Fruit fly (Drosophila melanogaster) whole organism, adult: ENCODE measurements around the gene CG3348.
A peak's percentile ranks its signal among the peaks of the same experiment; 100 is the strongest.

Experiments
- CG11617 ChIP-seq: fragments of 200-800 bp; sonication (Bioruptor generic); optimal IDR thresholded peaks from 2 replicates; lab custom pipeline; 2017; ENCODE audit warnings: mild to moderate bottlenecking, missing biosample characterization, missing genetic modification reagents, missing genetic modification characterization
- CG12768 ChIP-seq: fragments of 200-800 bp; sonication (Bioruptor generic); optimal IDR thresholded peaks from 2 replicates; lab custom pipeline; 2017; ENCODE audit warnings: missing biosample characterization, missing genetic modification characterization, mild to moderate bottlenecking, moderate library complexity, missing genetic modification reagents
- CG14711 ChIP-seq: fragments of 200-800 bp; sonication (Bioruptor generic); optimal IDR thresholded peaks from 2 replicates; lab custom pipeline; 2018; ENCODE audit warnings: missing biosample characterization, mild to moderate bottlenecking, missing genetic modification characterization, moderate library complexity
- CG1620 ChIP-seq: fragments of 200-800 bp; sonication (Bioruptor generic); optimal IDR thresholded peaks from 2 replicates; lab custom pipeline; 2016; ENCODE audit warnings: missing biosample characterization, missing genetic modification characterization
- CG33017 ChIP-seq: fragments of 200-800 bp; sonication (Bioruptor generic); optimal IDR thresholded peaks from 2 replicates; lab custom pipeline; 2018; ENCODE audit warnings: missing biosample characterization, mild to moderate bottlenecking, missing genetic modification characterization, moderate library complexity
- CG5204 ChIP-seq: fragments of 200-800 bp; sonication (Bioruptor generic); optimal IDR thresholded peaks from 2 replicates; lab custom pipeline; 2016; ENCODE audit warnings: missing biosample characterization, missing genetic modification characterization
- CG7045 ChIP-seq: fragments of 200-800 bp; sonication (Bioruptor generic); optimal IDR thresholded peaks from 2 replicates; lab custom pipeline; 2017; ENCODE audit warnings: missing biosample characterization, mild to moderate bottlenecking, missing genetic modification characterization
- CG7101 ChIP-seq: fragments of 200-800 bp; sonication (Bioruptor generic); optimal IDR thresholded peaks from 2 replicates; lab custom pipeline; 2018; ENCODE audit warnings: missing biosample characterization, mild to moderate bottlenecking, missing genetic modification characterization, moderate library complexity
- Clk ChIP-seq: fragments of 200-800 bp; sonication (Bioruptor generic); optimal IDR thresholded peaks from 2 replicates; lab custom pipeline; 2017; ENCODE audit warnings: missing biosample characterization, missing genetic modification characterization
- Crg-1 ChIP-seq: fragments of 200-800 bp; sonication (Bioruptor generic); optimal IDR thresholded peaks from 2 replicates; lab custom pipeline; 2016; ENCODE audit warnings: missing biosample characterization, missing genetic modification characterization
- Hr96 ChIP-seq: fragments of 200-800 bp; sonication (Bioruptor generic); optimal IDR thresholded peaks from 2 replicates; lab custom pipeline; 2016; ENCODE audit warnings: missing biosample characterization, missing genetic modification characterization
- Mnt ChIP-seq: fragments of 200-800 bp; sonication (Bioruptor generic); optimal IDR thresholded peaks from 2 replicates; lab custom pipeline; 2016; ENCODE audit warnings: missing biosample characterization, mild to moderate bottlenecking, missing genetic modification characterization
- bab1 ChIP-seq: fragments of 200-800 bp; sonication (Bioruptor generic); optimal IDR thresholded peaks from 3 replicates; lab custom pipeline; 2019; ENCODE audit warnings: missing biosample characterization, mild to moderate bottlenecking, missing genetic modification characterization, moderate library complexity
- cic ChIP-seq: fragments of 200-800 bp; sonication (Bioruptor generic); optimal IDR thresholded peaks from 2 replicates; lab custom pipeline; 2017; ENCODE audit warnings: missing biosample characterization, mild to moderate bottlenecking, missing genetic modification characterization, moderate library complexity
- cnc ChIP-seq, 2 experiments: fragments of >200 bp; optimal IDR thresholded peaks; 2 replicates each; lab custom pipeline; 2017
- kay ChIP-seq: fragments of 200-800 bp; sonication (Bioruptor generic); peaks from one replicate; lab custom pipeline; 2016; ENCODE audit warnings: missing biosample characterization, missing genetic modification characterization, borderline replicate concordance
- ovo ChIP-seq: fragments of 200-800 bp; sonication (Bioruptor generic); optimal IDR thresholded peaks from 2 replicates; lab custom pipeline; 2016; ENCODE audit warnings: missing biosample characterization, missing genetic modification characterization
- pad ChIP-seq: fragments of 200-800 bp; sonication (Bioruptor generic); optimal IDR thresholded peaks from 3 replicates; lab custom pipeline; 2017; ENCODE audit warnings: missing biosample characterization, missing genetic modification characterization, mild to moderate bottlenecking, moderate library complexity, missing genetic modification reagents
- tj ChIP-seq: fragments of 200-800 bp; sonication (Bioruptor generic); optimal IDR thresholded peaks from 3 replicates; lab custom pipeline; 2017; ENCODE audit warnings: missing biosample characterization, mild to moderate bottlenecking, missing genetic modification characterization, moderate library complexity
- toe ChIP-seq: fragments of 200-800 bp; sonication (Bioruptor generic); optimal IDR thresholded peaks from 2 replicates; lab custom pipeline; 2016; ENCODE audit warnings: missing biosample characterization, missing genetic modification characterization

Gene CG3348

dm6 chr3R:27288202-27289135 lies 3.5 kb downstream of the CG3348 start, which contains the start of the genes bigmax and Hmu:
bigmax (minus strand) TSS chr3R:27288526.
Hmu (plus strand) TSS chr3R:27288769.
- TF ChIP-seq CG14711 (tag; lab: Kevin White, UChicago) (peak; percentile 73), cnc (optimal IDR thresholded peaks at IDR 0.05; lab: Kevin White, UChicago) (peak in 1 of 2 experiments; percentile 72), kay (GFP tag; lab: Kevin White, UChicago) (no peak), bab1 (GFP tag; lab: Kevin White, UChicago) (peak; percentile 80), tj (peak; percentile 96), CG7101 (tag; lab: Kevin White, UChicago) (peak; percentile 78), Mnt (GFP tag; lab: Kevin White, UChicago) (peak; percentile 83), Crg-1 (GFP tag; lab: Kevin White, UChicago) (peak; percentile 71), Hr96 (GFP tag; lab: Kevin White, UChicago) (peak; percentile 77), CG12768 (GFP tag; lab: Kevin White, UChicago) (peak; percentile 34), pad (GFP tag; lab: Kevin White, UChicago) (peak; percentile 56), cic (GFP tag; lab: Kevin White, UChicago) (peak; percentile 78), CG1620 (GFP tag; lab: Kevin White, UChicago) (peak; percentile 81), CG5204 (peak; percentile 74), CG33017 (tag; lab: Kevin White, UChicago) (peak; percentile 50), CG7045 (peak; percentile 79), toe (peak; percentile 89), CG11617 (peak; percentile 71), Clk (GFP tag; lab: Kevin White, UChicago) (peak; percentile 70), ovo (GFP tag; lab: Kevin White, UChicago) (no peak)

dm6 chr3R:27283645-27284044 lies 8.4 kb downstream of the CG3348 start, which contains the start of gene CG3368:
CG3368 (plus strand) TSS chr3R:27283780.
- no peak for TF ChIP-seq toe
- no peak for TF ChIP-seq cic (GFP tag; lab: Kevin White, UChicago)
- TF ChIP-seq Mnt (GFP tag; lab: Kevin White, UChicago), result peak; percentile 54

dm6 chr3R:27282286-27282685 lies 9.7 kb downstream of the CG3348 start, which contains the start of gene mrt:
mrt (minus strand) TSS chr3R:27282661.
- peak; percentile 76 for TF ChIP-seq toe
- TF ChIP-seq bab1 (GFP tag; lab: Kevin White, UChicago), result peak; percentile 74
- TF ChIP-seq CG14711 (tag; lab: Kevin White, UChicago), result peak; percentile 72
- peak; percentile 85 for TF ChIP-seq CG11617
- peak; percentile 62 for TF ChIP-seq tj
- TF ChIP-seq CG7101 (tag; lab: Kevin White, UChicago), result peak; percentile 75
- peak; percentile 68 for TF ChIP-seq CG7045
- peak; percentile 59 for TF ChIP-seq Clk (GFP tag; lab: Kevin White, UChicago)
- TF ChIP-seq CG5204, result peak; percentile 84
- TF ChIP-seq cnc (optimal IDR thresholded peaks at IDR 0.05; lab: Kevin White, UChicago), result no peak
- TF ChIP-seq Hr96 (GFP tag; lab: Kevin White, UChicago), result peak; percentile 70
- no peak for TF ChIP-seq ovo (GFP tag; lab: Kevin White, UChicago)
- TF ChIP-seq cic (GFP tag; lab: Kevin White, UChicago), result no peak
- TF ChIP-seq CG33017 (tag; lab: Kevin White, UChicago), result peak; percentile 78
- TF ChIP-seq Mnt (GFP tag; lab: Kevin White, UChicago), result peak; percentile 21
- TF ChIP-seq kay (GFP tag; lab: Kevin White, UChicago), result no peak
- peak; percentile 67 for TF ChIP-seq CG1620 (GFP tag; lab: Kevin White, UChicago)
- peak; percentile 51 for TF ChIP-seq CG12768 (GFP tag; lab: Kevin White, UChicago)
- peak; percentile 41 for TF ChIP-seq Crg-1 (GFP tag; lab: Kevin White, UChicago)
- TF ChIP-seq pad (GFP tag; lab: Kevin White, UChicago), result peak; percentile 48

- TF ChIP-seq Mnt (GFP tag; lab: Kevin White, UChicago) (peak; percentile 16), Hr96 (GFP tag; lab: Kevin White, UChicago) (peak; percentile 4), CG1620 (GFP tag; lab: Kevin White, UChicago) (no peak), cic (GFP tag; lab: Kevin White, UChicago) (peak; percentile 30)
Measured at dm6 chr3R:27281811-27282131, 10.2 kb downstream of the CG3348 start.

dm6 chr3R:27281022-27281810 lies 10.8 kb downstream of the CG3348 start:
- TF ChIP-seq CG7045 (peak; percentile 81), bab1 (GFP tag; lab: Kevin White, UChicago) (peak; percentile 81), CG11617 (peak; percentile 74), CG5204 (peak; percentile 79), CG12768 (GFP tag; lab: Kevin White, UChicago) (peak; percentile 93), cic (GFP tag; lab: Kevin White, UChicago) (peak; percentile 96), pad (GFP tag; lab: Kevin White, UChicago) (peak; percentile 63), cnc (optimal IDR thresholded peaks at IDR 0.05; lab: Kevin White, UChicago) (no peak), toe (peak; percentile 58), Hr96 (GFP tag; lab: Kevin White, UChicago) (peak; percentile 87), CG1620 (GFP tag; lab: Kevin White, UChicago) (peak; percentile 47), tj (peak; percentile 52), Clk (GFP tag; lab: Kevin White, UChicago) (peak; percentile 70), Crg-1 (GFP tag; lab: Kevin White, UChicago) (peak; percentile 81), CG33017 (tag; lab: Kevin White, UChicago) (peak; percentile 92), CG7101 (tag; lab: Kevin White, UChicago) (peak; percentile 90), CG14711 (tag; lab: Kevin White, UChicago) (peak; percentile 83), kay (GFP tag; lab: Kevin White, UChicago) (no peak), ovo (GFP tag; lab: Kevin White, UChicago) (peak; percentile 19), Mnt (GFP tag; lab: Kevin White, UChicago) (peak; percentile 70)
